Worm (Caenorhabditis elegans) whole organism, early embryonic: ENCODE data around the gene nhr-45.

ENCODE experiments used
- ama-1 ChIP-seq: fragments of 150-350 bp; optimal IDR thresholded peaks from 2 replicates; lab custom pipeline; 2014
- ets-7 ChIP-seq: sonication (generic microtip); optimal IDR thresholded peaks from 2 replicates; lab custom pipeline; 2016; ENCODE audit warnings: missing genotype, missing genetic modification characterization, missing compliant biosample characterization
- hmg-4 ChIP-seq: fragments of 200-800 bp; sonication (Bioruptor generic); optimal IDR thresholded peaks from 2 replicates; lab custom pipeline; 2018; ENCODE audit warnings: mild to moderate bottlenecking, missing genetic modification characterization, missing compliant biosample characterization
- pes-1 ChIP-seq: fragments of 200-800 bp; sonication (Bioruptor generic); IDR thresholded peaks from 2 replicates; pipeline ENCODE4 v1.3.6; 2022; ENCODE audit warnings: missing genetic modification reagents, missing genetic modification characterization, missing compliant biosample characterization
- scrt-1 ChIP-seq: fragments of 200-800 bp; sonication (Bioruptor generic); IDR thresholded peaks from 2 replicates; pipeline ENCODE4 v1.3.6; 2022; ENCODE audit warnings: missing genetic modification characterization, missing compliant biosample characterization

ce11 chrX:4704877-4705276, 44.8 kb upstream of the nhr-45 start, which contains the start of gene aqp-8:
- TF ChIP-seq ets-7 (tag; lab: Kevin White, UChicago) (no peak), ama-1 (lab: Kevin White, UChicago) (no peak), scrt-1 (GFP tag; lab: Robert Waterston, UW) (no peak), pes-1 (GFP tag; lab: Robert Waterston, UW) (no peak), hmg-4 (GFP tag; lab: Kevin White, UChicago) (no peak)
